Worm (Caenorhabditis elegans): ENCODE measurements around the gene K04D7.6.
A peak's percentile ranks its signal among the peaks of the same experiment; 100 is the strongest.

Gene K04D7.6

DNA sequence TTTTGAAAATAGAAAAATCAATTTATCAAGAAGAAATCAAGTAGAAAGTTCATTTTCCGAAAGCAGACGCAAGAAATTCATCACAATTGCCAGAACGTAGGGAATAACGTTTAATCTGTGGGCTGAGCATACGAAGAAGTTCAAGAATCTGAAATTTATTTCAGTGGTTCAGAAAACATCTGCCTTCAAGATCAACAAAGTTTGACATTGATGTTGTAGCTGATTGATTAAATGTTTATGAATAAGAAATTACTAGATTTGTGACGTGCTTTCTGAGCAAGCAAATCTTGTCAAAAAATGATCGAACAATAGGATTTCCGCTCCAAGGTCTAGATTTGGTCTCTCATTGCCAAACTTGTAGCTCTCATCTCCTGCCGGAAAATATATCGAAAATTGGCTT is at the start of gene K04D7.6:
Gene K04D7.6 (minus strand): TSS at position 101 of the 400 bp plus-strand sequence.
- no peak for TF ChIP-seq nhr-76 (tag; optimal IDR thresholded peaks at IDR 0.05)
- TF ChIP-seq mep-1 (tag; optimal IDR thresholded peaks at IDR 0.05): no peak
- no peak for TF ChIP-seq drap-1 (GFP tag; optimal IDR thresholded peaks at IDR 0.05)

DNA sequence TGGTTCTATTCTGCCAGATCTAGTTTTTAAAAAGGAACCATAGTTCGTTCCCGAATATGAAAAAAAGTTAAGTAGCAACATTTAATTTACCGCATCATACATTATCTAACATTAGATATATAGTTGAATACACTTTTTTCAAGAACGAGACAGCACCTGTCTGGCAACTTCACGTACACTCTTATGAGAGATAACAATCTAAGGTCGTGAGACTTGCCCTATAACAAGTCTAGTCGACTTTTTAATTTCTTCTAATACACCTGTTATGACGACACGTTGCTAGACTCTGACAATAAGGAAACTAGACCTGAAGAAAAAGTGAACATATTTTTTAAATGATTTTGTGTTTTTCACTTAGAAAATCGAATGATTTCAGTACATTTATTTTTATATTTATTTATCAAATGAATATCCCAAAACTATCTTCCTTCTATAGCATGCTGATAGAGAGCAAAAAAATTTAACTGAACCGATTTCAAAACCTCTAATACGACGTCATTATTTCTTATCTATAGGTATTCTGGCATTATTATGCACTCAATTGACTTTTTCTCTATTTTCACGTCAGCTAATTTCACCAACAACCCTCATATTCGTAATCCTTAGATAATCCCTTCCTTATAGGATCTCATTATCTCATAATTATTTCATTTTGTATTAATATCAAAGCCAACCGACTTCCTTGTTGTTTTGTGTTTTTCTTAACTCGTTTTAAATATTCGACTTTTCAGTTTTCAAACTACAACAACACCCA is 47.0 kb upstream of the K04D7.6 start:
- TF ChIP-seq elt-1 (tag; optimal IDR thresholded peaks at IDR 0.05; ENCODE audit: borderline replicate concordance, insufficient read depth) (peak; percentile 72), snpc-4 (tag; optimal IDR thresholded peaks at IDR 0.05) (no peak)

ce11 chrIV:10252350-10252792 is 46.3 kb upstream of the K04D7.6 start:
- TF ChIP-seq sptf-1 (tag; optimal IDR thresholded peaks at IDR 0.05) (peak; percentile 38), mls-2 (tag; optimal IDR thresholded peaks at IDR 0.05) (peak; percentile 14), lin-13 (tag; optimal IDR thresholded peaks at IDR 0.05) (no peak), zip-8 (tag; optimal IDR thresholded peaks at IDR 0.05) (no peak), unc-120 (tag; optimal IDR thresholded peaks at IDR 0.05; ENCODE audit: poor library complexity, severe bottlenecking) (peak; percentile 84), drap-1 (GFP tag; optimal IDR thresholded peaks at IDR 0.05) (no peak), unc-62 (GFP tag; optimal IDR thresholded peaks at IDR 0.05) (peak; percentile 81), lsy-2 (tag; optimal IDR thresholded peaks at IDR 0.05) (peak; percentile 16), blmp-1 (tag; optimal IDR thresholded peaks at IDR 0.05) (peak; percentile 45), ceh-83 (GFP tag; optimal IDR thresholded peaks at IDR 0.05) (peak; percentile 12), ces-1 (GFP tag; optimal IDR thresholded peaks at IDR 0.05) (peak; percentile 51)

DNA sequence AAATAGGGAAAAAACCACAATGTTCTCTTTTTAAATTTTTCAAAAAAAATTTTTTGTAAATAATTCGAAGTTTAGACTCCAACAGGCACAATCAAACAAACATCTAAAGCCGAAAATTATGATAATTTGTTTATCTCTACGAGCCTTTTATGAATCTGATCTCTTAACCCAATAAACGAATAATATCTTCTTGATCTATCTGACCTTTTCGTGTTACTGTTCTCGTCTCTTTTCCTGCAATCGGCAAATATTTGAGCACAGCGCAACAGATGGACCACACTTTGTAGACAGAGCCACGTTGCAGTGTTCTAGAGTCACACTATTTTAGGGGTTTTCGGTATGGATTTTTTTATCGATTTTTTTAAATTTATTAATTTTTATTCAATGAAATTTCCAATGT is 45.7 kb upstream of the K04D7.6 start:
- TF ChIP-seq nhr-2 (tag; optimal IDR thresholded peaks at IDR 0.05) (peak; percentile 74), unc-39 (tag; optimal IDR thresholded peaks at IDR 0.05) (no peak), lin-32 (GFP tag; optimal IDR thresholded peaks at IDR 0.05) (no peak), lin-13 (tag; optimal IDR thresholded peaks at IDR 0.05) (no peak), ceh-83 (GFP tag; optimal IDR thresholded peaks at IDR 0.05) (no peak), elt-1 (tag; optimal IDR thresholded peaks at IDR 0.05; ENCODE audit: borderline replicate concordance, insufficient read depth) (peak; percentile 57)

DNA sequence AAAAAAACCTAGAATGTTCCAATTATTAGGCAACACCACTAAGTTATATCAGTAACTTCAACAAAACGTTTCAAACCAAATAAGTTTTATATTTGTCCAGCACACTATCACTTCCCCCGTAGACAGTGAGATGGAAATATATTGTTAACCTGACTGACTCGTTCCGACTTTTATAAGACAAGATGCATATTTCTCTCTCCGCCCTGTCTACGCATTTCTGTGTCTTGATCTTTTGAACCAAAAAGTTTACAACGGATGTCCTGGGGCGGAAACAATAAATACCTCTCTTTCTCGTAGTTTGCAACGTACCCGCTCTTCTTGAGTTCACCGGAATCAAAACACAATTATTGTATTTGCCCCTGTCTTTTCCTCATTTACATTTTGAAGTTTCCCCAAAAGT is 45.2 kb upstream of the K04D7.6 start:
- TF ChIP-seq unc-62 (GFP tag; optimal IDR thresholded peaks at IDR 0.05): no peak
- no peak for TF ChIP-seq nhr-76 (tag; optimal IDR thresholded peaks at IDR 0.05)
- no peak for TF ChIP-seq ztf-11 (tag; optimal IDR thresholded peaks at IDR 0.05)

- no peak for TF ChIP-seq ceh-83 (GFP tag; optimal IDR thresholded peaks at IDR 0.05)
Observed at ce11 chrIV:10250577-10251075, 44.5 kb upstream of the K04D7.6 start, which contains the start of gene daf-14. Gene daf-14, plus strand, starts transcription at chrIV:10250627.

- peak; percentile 66 for TF ChIP-seq blmp-1 (tag; optimal IDR thresholded peaks at IDR 0.05)
- TF ChIP-seq nhr-2 (tag; optimal IDR thresholded peaks at IDR 0.05): no peak
Observed at ce11 chrIV:10245666-10246210, 39.7 kb upstream of the K04D7.6 start, which contains the start of gene F01G10.10. Gene F01G10.10, plus strand, starts transcription at chrIV:10246160.

- TF ChIP-seq ham-2 (GFP tag; optimal IDR thresholded peaks at IDR 0.05) (no peak), lsy-2 (tag; optimal IDR thresholded peaks at IDR 0.05) (no peak), hlh-1 (tag; optimal IDR thresholded peaks at IDR 0.05) (no peak), ceh-43 (GFP tag; optimal IDR thresholded peaks at IDR 0.05) (no peak), ztf-11 (tag; optimal IDR thresholded peaks at IDR 0.05) (no peak), lin-13 (tag; optimal IDR thresholded peaks at IDR 0.05) (no peak), nhr-2 (tag; optimal IDR thresholded peaks at IDR 0.05) (no peak), zip-8 (tag; optimal IDR thresholded peaks at IDR 0.05) (no peak), unc-120 (tag; optimal IDR thresholded peaks at IDR 0.05; ENCODE audit: poor library complexity, severe bottlenecking) (no peak), snpc-4 (tag; optimal IDR thresholded peaks at IDR 0.05) (no peak), flh-1 (GFP tag; optimal IDR thresholded peaks at IDR 0.05) (no peak), blmp-1 (tag; optimal IDR thresholded peaks at IDR 0.05) (no peak), elt-3 (tag; optimal IDR thresholded peaks at IDR 0.05) (no peak), nhr-12 (tag; optimal IDR thresholded peaks at IDR 0.05) (no peak), sptf-1 (tag; optimal IDR thresholded peaks at IDR 0.05) (no peak), cnd-1 (tag; optimal IDR thresholded peaks at IDR 0.05) (no peak), ceh-83 (GFP tag; optimal IDR thresholded peaks at IDR 0.05) (no peak)
Observed at ce11 chrIV:10243276-10243675, 37.2 kb upstream of the K04D7.6 start, which contains the start of gene tkt-1. Gene tkt-1, plus strand, starts transcription at chrIV:10243612.
